Fruit fly (Drosophila melanogaster): ENCODE data around the gene Eip78C.

The Eip78C gene

DNA sequence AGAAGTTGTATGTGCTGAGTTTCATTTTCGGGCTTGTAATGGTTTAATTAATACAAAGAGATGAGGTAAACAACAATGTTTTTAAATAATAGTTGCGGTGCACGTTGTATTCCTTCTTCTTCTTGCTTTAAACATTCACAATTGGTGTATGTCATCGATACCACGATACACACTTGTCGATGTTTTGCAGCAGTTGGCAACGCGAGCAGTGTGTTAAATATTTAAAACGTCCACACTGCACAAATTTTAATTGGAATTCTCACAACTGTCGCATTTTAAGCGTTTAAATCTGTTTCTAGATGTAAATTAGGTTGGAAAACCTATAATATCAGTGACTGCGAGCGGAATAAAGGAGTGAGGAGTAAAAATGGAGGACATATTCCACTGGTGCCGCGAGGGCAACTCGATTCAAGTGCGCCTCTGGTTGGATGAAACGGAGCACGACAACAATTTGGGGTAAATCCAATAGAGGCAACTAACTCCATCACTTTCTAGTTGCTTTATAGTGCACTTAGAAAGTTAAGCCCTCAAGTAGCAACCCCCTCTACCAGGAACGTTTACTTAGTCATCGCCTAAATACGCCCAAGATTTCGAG is 9.6 kb upstream of the Eip78C start, which contains the start of the genes Trmt112 and Ilk (continued):
- no peak for TF ChIP-seq CG43689 (GFP tag; IDR thresholded peaks at IDR 0.05)
- TF ChIP-seq CG11723 (GFP tag; optimal IDR thresholded peaks at IDR 0.05): no peak
- TF ChIP-seq chif (GFP tag; optimal IDR thresholded peaks at IDR 0.05): no peak
- TF ChIP-seq sens (GFP tag): no peak
- TF ChIP-seq Blimp-1 (GFP tag; optimal IDR thresholded peaks at IDR 0.05): no peak
- TF ChIP-seq CG3995 (GFP tag; optimal IDR thresholded peaks at IDR 0.05): peak; percentile 6
- no peak for TF ChIP-seq gcm2 (GFP tag; optimal IDR thresholded peaks at IDR 0.05)
- no peak for TF ChIP-seq CkIIα-i1 (GFP tag; IDR thresholded peaks at IDR 0.05)
- TF ChIP-seq CG15269 (tag; optimal IDR thresholded peaks at IDR 0.05): no peak
- peak; percentile 90 for TF ChIP-seq stwl (tag; optimal IDR thresholded peaks at IDR 0.05)
- TF ChIP-seq Dp (GFP tag; optimal IDR thresholded peaks at IDR 0.05): peak; percentile 71
- TF ChIP-seq Gsc (GFP tag; IDR thresholded peaks at IDR 0.05): no peak
- no peak for TF ChIP-seq Bteb2 (GFP tag; optimal IDR thresholded peaks at IDR 0.05)
- no peak for TF ChIP-seq CG13296 (GFP tag; optimal IDR thresholded peaks at IDR 0.05)
- peak; percentile 87 for TF ChIP-seq Med (GFP tag)
- TF ChIP-seq Hsf (GFP tag; optimal IDR thresholded peaks at IDR 0.05): no peak
- TF ChIP-seq CG15601 (tag; optimal IDR thresholded peaks at IDR 0.05): no peak

DNA sequence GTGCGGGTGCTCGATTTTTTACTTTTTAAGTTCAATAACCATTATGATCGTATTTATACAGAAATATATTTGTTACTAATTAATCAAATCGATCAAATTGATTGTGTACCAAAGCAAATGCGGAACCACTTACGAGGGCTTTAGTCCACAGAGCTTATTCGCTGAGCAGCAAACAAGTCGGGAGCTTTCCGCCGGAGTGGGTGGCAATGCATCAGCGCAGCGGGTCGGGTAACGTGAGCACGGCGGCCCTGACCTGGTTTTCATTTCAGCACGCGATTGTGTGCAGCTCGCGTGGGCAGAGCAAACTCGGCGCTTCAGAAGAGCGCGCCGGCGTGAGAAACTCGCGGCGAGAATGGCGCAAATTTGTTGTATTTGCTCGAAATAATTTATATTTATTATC is 7.2 kb upstream of the Eip78C start:
- TF ChIP-seq Eip74EF (GFP tag; optimal IDR thresholded peaks at IDR 0.05) (peak in 1 of 2 experiments; percentile 50), exex (tag; optimal IDR thresholded peaks at IDR 0.05) (no peak), Med (GFP tag) (peak; percentile 65), danr (GFP tag; IDR thresholded peaks at IDR 0.05) (no peak), grau (tag; optimal IDR thresholded peaks at IDR 0.05) (no peak), Atf-2 (GFP tag; optimal IDR thresholded peaks at IDR 0.05) (no peak), chinmo (GFP tag; IDR thresholded peaks at IDR 0.05; ENCODE audit: partially characterized antibody) (peak; percentile 93; the same call in 3 of the 4 replicates), mld (GFP tag; IDR thresholded peaks at IDR 0.05; ENCODE audit: partially characterized antibody) (no peak), Vsx1 (GFP tag; optimal IDR thresholded peaks at IDR 0.05) (no peak), ftz-f1 (GFP tag; optimal IDR thresholded peaks at IDR 0.05) (peak; percentile 65), sr (GFP tag; IDR thresholded peaks at IDR 0.05) (peak; percentile 91), Hsf (GFP tag; optimal IDR thresholded peaks at IDR 0.05) (no peak), tup (GFP tag; optimal IDR thresholded peaks at IDR 0.05) (no peak), CG17186 (GFP tag; optimal IDR thresholded peaks at IDR 0.05) (no peak), CG4328 (GFP tag; optimal IDR thresholded peaks at IDR 0.05) (no peak), emc (GFP tag; optimal IDR thresholded peaks at IDR 0.05) (no peak), lmd (GFP tag; IDR thresholded peaks at IDR 0.05) (no peak), trem (tag; optimal IDR thresholded peaks at IDR 0.05) (no peak), CG4707 (GFP tag; optimal IDR thresholded peaks at IDR 0.05) (no peak), CG1024 (GFP tag; IDR thresholded peaks at IDR 0.05) (no peak), ara (GFP tag; IDR thresholded peaks at IDR 0.05) (no peak), cwo (GFP tag; optimal IDR thresholded peaks at IDR 0.05) (peak; percentile 59), CG8359 (GFP tag; optimal IDR thresholded peaks at IDR 0.05; ENCODE audit: borderline replicate concordance) (no peak)

DNA sequence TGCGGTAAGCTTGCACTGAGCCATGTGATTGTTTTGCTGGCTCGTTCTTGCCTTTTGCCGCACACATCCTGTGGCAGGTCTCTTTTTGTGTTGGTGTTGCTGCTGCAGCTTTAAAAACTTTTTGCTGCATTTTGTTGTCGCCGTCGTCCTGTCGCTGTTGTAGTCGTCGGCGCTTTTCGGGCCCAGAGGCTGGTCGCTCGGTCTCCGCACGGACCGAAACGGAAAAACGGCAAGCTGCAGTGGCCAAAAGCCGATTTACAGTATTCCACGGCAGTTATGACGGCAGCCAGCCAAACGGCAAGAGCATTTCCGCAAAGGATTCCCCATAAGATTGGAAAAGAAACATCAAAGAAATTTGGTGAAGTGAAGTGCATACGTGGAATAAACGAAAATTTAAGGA is 6.3 kb upstream of the Eip78C start, which contains the start of gene CG43219:
TSS of gene CG43219 (plus strand) at position 301 of the 400 bp plus-strand sequence.
- 0 out of 2 replicates have a peak, but pooled peaks have one; percentile 7 for TF ChIP-seq CG32772 (GFP tag; IDR thresholded peaks at IDR 0.05)
- 0 out of 3 replicates have a peak, but pooled peaks have one; percentile 49 for TF ChIP-seq CG3726 (GFP tag; IDR thresholded peaks at IDR 0.05)
- peak; percentile 28 for TF ChIP-seq Ets65A (GFP tag)
- TF ChIP-seq crol (GFP tag; IDR thresholded peaks at IDR 0.05): no peak
- TF ChIP-seq Optix (GFP tag; IDR thresholded peaks at IDR 0.05): 0 out of 3 replicates have a peak, but pooled peaks have one; percentile 6
- no peak for TF ChIP-seq otp (GFP tag; IDR thresholded peaks at IDR 0.05)
- no peak for TF ChIP-seq ttk (GFP tag; IDR thresholded peaks at IDR 0.05)

Measured in whole organism, embryonic.